Worm (Caenorhabditis elegans) whole organism, L4 larva: ENCODE results near the gene str-220.

Source experiments
- F44E2.7 ChIP-seq: fragments of 200-800 bp; sonication (Bioruptor generic); IDR thresholded peaks from 2 replicates; pipeline ENCODE4 v2.1.2; 2022; ENCODE audit warnings: missing genetic modification characterization, missing compliant biosample characterization
- R02D3.7 ChIP-seq: fragments of 150-350 bp; sonication (generic microtip); optimal IDR thresholded peaks from 3 replicates; lab custom pipeline; 2014; ENCODE audit warnings: missing biosample characterization, missing genetic modification characterization
- ceh-82 ChIP-seq: sonication (generic microtip); optimal IDR thresholded peaks from 2 replicates; lab custom pipeline; 2017; ENCODE audit warnings: missing biosample characterization, missing genetic modification characterization
- daf-12 ChIP-seq: fragments of 150-350 bp; optimal IDR thresholded peaks from 2 replicates; lab custom pipeline; 2014; ENCODE audit warnings: missing biosample characterization, missing genetic modification reagents, missing genetic modification characterization
- gei-8 ChIP-seq: fragments of 200-800 bp; sonication (Bioruptor generic); optimal IDR thresholded peaks from 2 replicates; lab custom pipeline; 2018; ENCODE audit warnings: mild to moderate bottlenecking, missing genetic modification characterization, missing compliant biosample characterization
- lin-13 ChIP-seq: fragments of 150-350 bp; optimal IDR thresholded peaks from 2 replicates; lab custom pipeline; 2014; ENCODE audit warnings: missing biosample characterization, missing genetic modification reagents, missing genetic modification characterization
- mes-2 ChIP-seq: sonication (generic microtip); optimal IDR thresholded peaks from 2 replicates; lab custom pipeline; 2016; ENCODE audit warnings: missing genotype, mild to moderate bottlenecking, missing genetic modification characterization, missing compliant biosample characterization; ENCODE audit not compliant: poor library complexity, severe bottlenecking
- nhr-237 ChIP-seq: sonication (generic microtip); optimal IDR thresholded peaks from 2 replicates; lab custom pipeline; 2017; ENCODE audit warnings: missing biosample characterization, missing genetic modification characterization
- nhr-28 ChIP-seq: fragments of 150-350 bp; optimal IDR thresholded peaks from 2 replicates; lab custom pipeline; 2014; ENCODE audit warnings: missing biosample characterization, missing genetic modification characterization
- nhr-42 ChIP-seq: fragments of 200-800 bp; sonication (Bioruptor generic); IDR thresholded peaks from 2 replicates; pipeline ENCODE4 v1.3.6; 2022; ENCODE audit warnings: missing genetic modification characterization, missing compliant biosample characterization

DNA sequence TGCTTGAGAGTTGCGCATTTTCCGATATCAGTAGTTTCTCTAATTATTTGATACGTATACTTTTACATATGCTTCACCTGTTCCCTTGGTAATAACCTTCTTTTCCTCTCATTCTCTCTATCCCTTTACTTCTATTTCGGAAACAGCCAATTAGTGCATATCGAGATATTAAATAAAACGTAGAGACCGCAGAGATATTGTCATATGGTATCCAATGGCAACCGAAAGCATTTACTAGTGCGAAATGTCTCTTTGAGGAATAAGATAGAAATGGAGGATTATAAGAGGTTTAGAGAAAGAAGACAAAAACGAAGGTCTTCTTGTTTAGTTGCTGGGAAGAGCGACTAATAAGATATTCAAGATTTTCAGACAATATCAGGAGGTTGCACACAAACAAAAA, 14.8 kb downstream of the str-220 start, which contains the start of gene maph-9:
- no peak for TF ChIP-seq ceh-82
- no peak for TF ChIP-seq lin-13 (GFP tag; lab: Kevin White, UChicago)
- TF ChIP-seq mes-2 (tag; lab: Kevin White, UChicago), result no peak
- TF ChIP-seq F44E2.7 (GFP tag; lab: Robert Waterston, UW), result no peak
- TF ChIP-seq R02D3.7 (tag; lab: Kevin White, UChicago), result no peak
- TF ChIP-seq daf-12 (tag; lab: Kevin White, UChicago), result no peak
- no peak for TF ChIP-seq nhr-28
- no peak for TF ChIP-seq nhr-237 (tag; lab: Kevin White, UChicago)
- no peak for TF ChIP-seq gei-8 (GFP tag; lab: Kevin White, UChicago)
- no peak for TF ChIP-seq nhr-42 (GFP tag; lab: Robert Waterston, UW)
